Worm (Caenorhabditis elegans): ENCODE results near the gene W06H8.2.
A peak's percentile ranks its signal among the peaks of the same experiment; 100 is the strongest.

The W06H8.2 gene

DNA sequence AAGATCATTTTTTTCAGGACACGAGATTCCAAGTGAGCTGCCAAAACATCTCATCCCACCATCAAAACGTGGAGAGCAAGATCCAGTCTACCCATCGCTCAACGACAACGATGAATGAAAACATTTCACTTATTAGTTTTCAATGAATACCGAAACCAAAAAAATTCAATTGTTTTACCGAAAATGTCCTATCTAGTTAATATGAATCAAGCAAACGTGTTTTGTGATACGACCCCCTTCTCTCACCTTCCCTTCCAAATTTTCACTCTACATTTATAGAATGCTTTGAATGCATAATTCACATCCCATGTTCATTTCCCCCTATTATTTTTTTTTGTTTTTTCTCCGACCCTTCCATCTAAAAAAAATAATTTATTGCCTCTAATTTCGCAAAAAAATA lies 10.6 kb downstream of the W06H8.2 start:
- TF ChIP-seq aly-2 (tag; optimal IDR thresholded peaks at IDR 0.05) = no peak
- no peak for TF ChIP-seq egl-27 (tag; optimal IDR thresholded peaks at IDR 0.05)
- TF ChIP-seq nhr-77 (tag; optimal IDR thresholded peaks at IDR 0.05) = no peak
- TF ChIP-seq mml-1 (tag; optimal IDR thresholded peaks at IDR 0.05) = no peak
- TF ChIP-seq pha-4 (tag; optimal IDR thresholded peaks at IDR 0.05) = no peak
- TF ChIP-seq snpc-4 (tag; optimal IDR thresholded peaks at IDR 0.05) = no peak
- TF ChIP-seq daf-12 (tag; optimal IDR thresholded peaks at IDR 0.05) = no peak
- no peak for TF ChIP-seq R02D3.7 (tag; optimal IDR thresholded peaks at IDR 0.05)
- no peak for TF ChIP-seq fkh-10 (GFP tag; optimal IDR thresholded peaks at IDR 0.05)
- no peak for TF ChIP-seq nhr-23 (tag; optimal IDR thresholded peaks at IDR 0.05)
- no peak for TF ChIP-seq ztf-4 (tag; optimal IDR thresholded peaks at IDR 0.05)
- no peak for TF ChIP-seq zag-1 (tag; optimal IDR thresholded peaks at IDR 0.05)
- no peak for TF ChIP-seq fos-1 (tag; optimal IDR thresholded peaks at IDR 0.05)
- TF ChIP-seq ama-1 (optimal IDR thresholded peaks at IDR 0.05) = no peak

DNA sequence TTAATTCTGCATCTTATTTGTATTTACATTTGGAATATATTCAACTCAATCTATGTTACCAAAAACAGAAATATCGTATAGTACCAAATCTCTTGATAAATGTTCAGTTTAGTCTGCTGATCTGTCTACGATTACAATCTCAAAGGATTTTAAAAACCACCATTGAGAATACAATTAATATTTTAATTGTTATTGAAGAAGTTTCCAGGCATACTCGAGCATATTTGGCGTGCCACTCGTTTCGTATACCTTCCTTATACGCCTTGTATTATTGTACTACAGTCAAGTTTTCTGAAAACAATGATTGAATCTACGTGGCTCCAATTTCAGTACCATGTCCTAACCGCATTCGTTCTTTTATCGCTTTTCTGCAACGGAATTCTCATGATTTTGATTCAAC lies 11.3 kb downstream of the W06H8.2 start, which contains the start of gene str-206:
Gene str-206 (plus strand): TSS at position 301 of the 400 bp plus-strand sequence.
- TF ChIP-seq ZK546.5 (tag; optimal IDR thresholded peaks at IDR 0.05) (no peak), mml-1 (tag; optimal IDR thresholded peaks at IDR 0.05) (no peak), pqm-1 (tag; optimal IDR thresholded peaks at IDR 0.05) (no peak), lsy-12 (tag; optimal IDR thresholded peaks at IDR 0.05) (no peak), ama-1 (optimal IDR thresholded peaks at IDR 0.05) (no peak), elt-1 (tag; optimal IDR thresholded peaks at IDR 0.05) (no peak), eor-1 (tag; optimal IDR thresholded peaks at IDR 0.05) (no peak), nhr-25 (tag; optimal IDR thresholded peaks at IDR 0.05) (no peak), ceh-16 (tag; optimal IDR thresholded peaks at IDR 0.05) (no peak), ceh-28 (tag; optimal IDR thresholded peaks at IDR 0.05) (no peak), R02D3.7 (tag; optimal IDR thresholded peaks at IDR 0.05) (no peak), ztf-11 (tag; optimal IDR thresholded peaks at IDR 0.05) (no peak), nhr-77 (tag; optimal IDR thresholded peaks at IDR 0.05) (no peak), nhr-28 (tag; optimal IDR thresholded peaks at IDR 0.05) (no peak), mdl-1 (tag; optimal IDR thresholded peaks at IDR 0.05) (no peak), ztf-4 (tag; optimal IDR thresholded peaks at IDR 0.05) (no peak)

DNA sequence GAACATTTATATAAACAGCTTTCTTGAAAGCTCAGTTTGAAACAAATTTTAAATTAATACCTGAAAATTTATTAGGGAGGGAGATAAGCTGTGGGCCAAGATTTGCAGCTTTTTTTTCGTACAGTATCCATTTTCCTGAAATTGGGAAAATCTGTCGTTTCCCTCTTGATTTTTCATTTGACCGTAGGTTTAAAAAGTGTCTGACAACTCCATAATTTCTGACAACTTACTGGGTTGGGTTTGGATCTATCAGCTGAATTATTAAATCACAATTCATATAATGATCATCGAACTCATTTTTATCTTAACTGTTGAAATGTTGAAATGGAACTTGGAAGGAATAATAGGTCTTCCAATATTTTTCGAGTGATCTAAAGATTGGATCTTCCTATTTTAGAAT lies 14.2 kb downstream of the W06H8.2 start:
- no peak for TF ChIP-seq skn-1 (tag; optimal IDR thresholded peaks at IDR 0.05)
- no peak for TF ChIP-seq nhr-12 (tag; optimal IDR thresholded peaks at IDR 0.05)
- TF ChIP-seq ztf-4 (tag; optimal IDR thresholded peaks at IDR 0.05) = peak; percentile 59
- no peak for TF ChIP-seq daf-12 (tag; optimal IDR thresholded peaks at IDR 0.05)
- TF ChIP-seq ceh-28 (tag; optimal IDR thresholded peaks at IDR 0.05) = no peak
- no peak for TF ChIP-seq nhr-28 (tag; optimal IDR thresholded peaks at IDR 0.05)
- peak; percentile 73 for TF ChIP-seq ama-1 (optimal IDR thresholded peaks at IDR 0.05)
- TF ChIP-seq egl-5 (tag; optimal IDR thresholded peaks at IDR 0.05) = no peak
- TF ChIP-seq elt-1 (tag; optimal IDR thresholded peaks at IDR 0.05) = no peak
- TF ChIP-seq R02D3.7 (tag; optimal IDR thresholded peaks at IDR 0.05) = no peak
- no peak for TF ChIP-seq mdl-1 (tag; optimal IDR thresholded peaks at IDR 0.05)
- peak; percentile 17 for TF ChIP-seq nhr-23 (tag; optimal IDR thresholded peaks at IDR 0.05)
- peak; percentile 51 for TF ChIP-seq lsy-12 (tag; optimal IDR thresholded peaks at IDR 0.05)
- TF ChIP-seq pha-4 (tag; optimal IDR thresholded peaks at IDR 0.05) = peak; percentile 34

DNA sequence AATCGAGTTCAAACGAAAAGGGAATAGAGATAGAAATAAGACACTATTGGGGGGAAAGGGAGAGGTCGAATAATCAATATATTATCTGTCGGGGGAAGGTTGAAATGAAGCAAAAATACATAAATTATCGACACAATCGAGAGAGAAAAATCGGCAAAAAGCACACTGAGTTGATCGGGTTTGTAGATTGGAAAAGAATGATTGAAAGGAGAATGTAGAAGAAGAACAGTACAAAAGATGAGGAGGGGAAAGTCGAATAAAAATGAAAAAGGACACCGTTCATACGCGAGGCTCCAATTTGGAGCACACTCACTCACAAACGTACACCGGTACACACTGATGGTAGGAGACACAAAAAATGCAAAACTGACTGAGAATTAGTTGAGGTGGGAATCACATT lies 14.7 kb downstream of the W06H8.2 start:
- TF ChIP-seq ama-1 (optimal IDR thresholded peaks at IDR 0.05) (peak; percentile 57), ztf-4 (tag; optimal IDR thresholded peaks at IDR 0.05) (no peak), nhr-25 (tag; optimal IDR thresholded peaks at IDR 0.05) (no peak), eor-1 (tag; optimal IDR thresholded peaks at IDR 0.05) (no peak)

DNA sequence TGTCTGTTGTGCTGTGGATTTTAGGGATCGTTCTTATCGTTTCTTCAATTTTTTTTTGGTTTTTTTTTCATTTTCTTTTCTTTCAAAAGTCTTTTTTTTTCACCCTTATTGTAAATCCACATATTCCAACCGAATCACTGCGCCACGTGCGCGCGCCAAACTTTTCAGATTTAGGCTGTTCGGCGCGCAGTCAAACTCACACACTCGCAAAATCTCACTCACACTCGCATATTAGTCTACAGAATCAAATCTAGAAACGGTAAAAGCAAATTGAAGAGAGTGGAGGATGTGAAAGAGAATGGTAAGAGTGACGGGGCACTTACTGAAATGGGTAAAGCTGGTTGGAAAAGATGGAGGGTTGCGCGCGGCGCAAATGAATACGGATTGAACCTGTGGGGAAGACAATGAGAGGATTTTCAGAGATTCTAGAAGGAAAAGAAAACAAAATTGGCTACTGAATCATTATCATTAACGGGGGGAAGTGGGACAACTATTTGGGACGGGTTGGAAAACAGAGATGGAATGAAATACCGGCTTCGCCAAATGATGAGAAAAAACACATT lies 15.7 kb downstream of the W06H8.2 start:
- TF ChIP-seq mdl-1 (tag; optimal IDR thresholded peaks at IDR 0.05) = no peak
- TF ChIP-seq mml-1 (tag; optimal IDR thresholded peaks at IDR 0.05) = no peak
- no peak for TF ChIP-seq unc-62 (GFP tag; optimal IDR thresholded peaks at IDR 0.05)
- TF ChIP-seq nfya-1 (tag; optimal IDR thresholded peaks at IDR 0.05; ENCODE audit: insufficient read depth) = no peak
- TF ChIP-seq hmg-11 (tag; optimal IDR thresholded peaks at IDR 0.05) = no peak
- no peak for TF ChIP-seq eor-1 (tag; optimal IDR thresholded peaks at IDR 0.05)
- no peak for TF ChIP-seq nhr-43 (tag; optimal IDR thresholded peaks at IDR 0.05; ENCODE audit: poor library complexity, severe bottlenecking)
- TF ChIP-seq nhr-25 (tag; optimal IDR thresholded peaks at IDR 0.05) = peak; percentile 37
- TF ChIP-seq elt-2 (tag; optimal IDR thresholded peaks at IDR 0.05) = no peak
- TF ChIP-seq elt-1 (tag; optimal IDR thresholded peaks at IDR 0.05) = no peak
- no peak for TF ChIP-seq pha-4 (tag; optimal IDR thresholded peaks at IDR 0.05)
- TF ChIP-seq nhr-76 (tag; optimal IDR thresholded peaks at IDR 0.05) = no peak
- TF ChIP-seq ama-1 (optimal IDR thresholded peaks at IDR 0.05) = peak; percentile 54
- TF ChIP-seq daf-12 (tag; optimal IDR thresholded peaks at IDR 0.05) = no peak
- no peak for TF ChIP-seq fos-1 (tag; optimal IDR thresholded peaks at IDR 0.05)
- no peak for TF ChIP-seq zag-1 (tag; optimal IDR thresholded peaks at IDR 0.05)
- TF ChIP-seq jun-1 (tag; optimal IDR thresholded peaks at IDR 0.05) = no peak
